Fruit fly (Drosophila melanogaster) whole organism, embryonic: ENCODE data around the gene Rip11.

Experiments used
- Atf6 ChIP-seq: fragments of 200-800 bp; sonication (Bioruptor generic); IDR thresholded peaks from 2 replicates; pipeline ENCODE4 v1.3.6; 2022; ENCODE audit warnings: missing biosample characterization, missing genetic modification characterization
- Blimp-1 ChIP-seq: fragments of 200-800 bp; sonication (Bioruptor generic); optimal IDR thresholded peaks from 3 replicates; lab custom pipeline; 2018; ENCODE audit warnings: missing biosample characterization, missing genetic modification characterization, mild to moderate bottlenecking, moderate library complexity, missing genetic modification reagents
- BtbVII ChIP-seq: fragments of 200-800 bp; sonication (Bioruptor generic); optimal IDR thresholded peaks from 3 replicates; lab custom pipeline; 2017; ENCODE audit warnings: missing biosample characterization, mild to moderate bottlenecking, missing genetic modification characterization
- CG10366 ChIP-seq: fragments of 200-800 bp; sonication (Bioruptor generic); IDR thresholded peaks from 2 replicates; pipeline ENCODE4 v1.3.6; 2022; ENCODE audit warnings: missing biosample characterization, missing genetic modification characterization
- CG11247 ChIP-seq: fragments of 200-800 bp; sonication (Bioruptor generic); IDR thresholded peaks from 2 replicates; pipeline ENCODE4 v1.3.6; 2022; ENCODE audit warnings: missing biosample characterization, missing genetic modification characterization
- CG11695 ChIP-seq: fragments of 200-800 bp; sonication (Bioruptor generic); IDR thresholded peaks from 3 replicates; pipeline ENCODE4 v1.3.6; 2022; ENCODE audit warnings: missing biosample characterization, missing genetic modification characterization
- CG12299 ChIP-seq: fragments of 200-800 bp; sonication (Bioruptor generic); optimal IDR thresholded peaks from 2 replicates; lab custom pipeline; 2018; ENCODE audit warnings: missing biosample characterization, mild to moderate bottlenecking, missing genetic modification characterization
- CG12744 ChIP-seq: fragments of 200-800 bp; sonication (Bioruptor generic); optimal IDR thresholded peaks from 2 replicates; lab custom pipeline; 2016; ENCODE audit warnings: missing biosample characterization, missing genetic modification characterization
- CG15073 ChIP-seq: fragments of 200-800 bp; sonication (Bioruptor generic); optimal IDR thresholded peaks from 2 replicates; lab custom pipeline; 2016; ENCODE audit warnings: missing biosample characterization, missing genetic modification characterization
- CG1529 ChIP-seq: fragments of 200-800 bp; sonication (Bioruptor generic); optimal IDR thresholded peaks from 3 replicates; lab custom pipeline; 2018; ENCODE audit warnings: missing biosample characterization, missing genetic modification characterization
- CG15601 ChIP-seq: fragments of 200-800 bp; sonication (Bioruptor generic); optimal IDR thresholded peaks from 3 replicates; lab custom pipeline; 2019; ENCODE audit warnings: missing biosample characterization, mild to moderate bottlenecking, missing genetic modification characterization, moderate library complexity
- CG1603 ChIP-seq: fragments of 200-800 bp; sonication (Bioruptor generic); optimal IDR thresholded peaks from 2 replicates; lab custom pipeline; 2019; ENCODE audit warnings: missing biosample characterization, mild to moderate bottlenecking, missing genetic modification characterization, moderate library complexity
- CG17361 ChIP-seq: fragments of 200-800 bp; sonication (Bioruptor generic); IDR thresholded peaks from 3 replicates; pipeline ENCODE4 v1.3.6; 2022; ENCODE audit warnings: missing biosample characterization, missing genetic modification characterization
- CG17385 ChIP-seq: fragments of 200-800 bp; sonication (Bioruptor generic); optimal IDR thresholded peaks from 3 replicates; lab custom pipeline; 2018; ENCODE audit warnings: missing biosample characterization, mild to moderate bottlenecking, missing genetic modification characterization
- CG17568 ChIP-seq: fragments of 200-800 bp; sonication (Bioruptor generic); optimal IDR thresholded peaks from 2 replicates; lab custom pipeline; 2018; ENCODE audit warnings: missing biosample characterization, mild to moderate bottlenecking, missing genetic modification characterization, moderate library complexity
- CG3163 ChIP-seq: fragments of 200-800 bp; sonication (Bioruptor generic); optimal IDR thresholded peaks from 3 replicates; lab custom pipeline; 2016; ENCODE audit warnings: missing biosample characterization, missing genetic modification characterization
- CG4854 ChIP-seq: fragments of 200-800 bp; sonication (Bioruptor generic); optimal IDR thresholded peaks from 2 replicates; lab custom pipeline; 2016; ENCODE audit warnings: missing biosample characterization, missing genetic modification characterization, inconsistent platforms
- CG7928 ChIP-seq: fragments of 200-800 bp; sonication (Bioruptor generic); optimal IDR thresholded peaks from 2 replicates; lab custom pipeline; 2017; ENCODE audit warnings: missing biosample characterization, mild to moderate bottlenecking, missing genetic modification characterization
- CG9876 ChIP-seq: fragments of 200-800 bp; sonication (Bioruptor generic); optimal IDR thresholded peaks from 2 replicates; lab custom pipeline; 2016; ENCODE audit warnings: missing biosample characterization, missing genetic modification characterization
- D19A ChIP-seq: fragments of 200-800 bp; optimal IDR thresholded peaks from 3 replicates; lab custom pipeline; 2019; ENCODE audit warnings: missing biosample characterization, mild to moderate bottlenecking, missing genetic modification characterization, moderate library complexity
- E2f2 ChIP-seq: fragments of 200-800 bp; sonication (Bioruptor generic); IDR thresholded peaks from 2 replicates; pipeline ENCODE4 v1.3.6; 2022; ENCODE audit warnings: missing biosample characterization, missing genetic modification characterization
- HLH4C ChIP-seq: fragments of 200-800 bp; sonication (Bioruptor generic); IDR thresholded peaks from 3 replicates; pipeline ENCODE4 v1.3.6; 2022; ENCODE audit warnings: missing biosample characterization, missing genetic modification characterization; ENCODE audit not compliant: partially characterized antibody
- HLH54F ChIP-seq: fragments of 200-800 bp; sonication (Bioruptor generic); optimal IDR thresholded peaks from 3 replicates; lab custom pipeline; 2016; ENCODE audit warnings: missing biosample characterization, missing genetic modification characterization
- MBD-R2 ChIP-seq: fragments of 200-800 bp; sonication (Bioruptor generic); IDR thresholded peaks from 2 replicates; pipeline ENCODE4 v1.3.6; 2022; ENCODE audit warnings: missing biosample characterization, missing genetic modification characterization
- NfI ChIP-seq: fragments of 200-800 bp; sonication (Bioruptor generic); optimal IDR thresholded peaks from 3 replicates; lab custom pipeline; 2018; ENCODE audit warnings: missing biosample characterization, mild to moderate bottlenecking, missing genetic modification characterization, moderate library complexity
- Optix ChIP-seq: fragments of 200-800 bp; sonication (Bioruptor generic); IDR thresholded peaks from 3 replicates; pipeline ENCODE4 v1.3.6; 2022; ENCODE audit warnings: missing biosample characterization, missing genetic modification characterization
- Scr ChIP-seq: fragments of 200-800 bp; sonication (Bioruptor generic); IDR thresholded peaks from 2 replicates; pipeline ENCODE4 v1.3.6; 2022; ENCODE audit warnings: missing biosample characterization, missing genetic modification characterization; ENCODE audit not compliant: partially characterized antibody
- Spps ChIP-seq: fragments of 200-800 bp; sonication (Bioruptor generic); optimal IDR thresholded peaks from 2 replicates; lab custom pipeline; 2018; ENCODE audit warnings: missing biosample characterization, mild to moderate bottlenecking, missing genetic modification characterization
- Sry-δ ChIP-seq: fragments of 200-800 bp; sonication (Bioruptor generic); optimal IDR thresholded peaks from 2 replicates; lab custom pipeline; 2016; ENCODE audit warnings: missing biosample characterization, missing genetic modification characterization
- Trl ChIP-seq, 3 experiments: fragments of >200 bp in 2 of 3; fragments of 200-800 bp in 1 of 3; sonication (Bioruptor generic) in 1 of 3; optimal IDR thresholded peaks; 2 replicates in 1 of 3; 3 replicates in 2 of 3; lab custom pipeline; 2016 to 2017; ENCODE audit warnings: missing biosample characterization in 1 of 3, missing genetic modification characterization in 1 of 3
- Xrp1 ChIP-seq: fragments of 200-800 bp; sonication (Bioruptor generic); IDR thresholded peaks from 2 replicates; pipeline ENCODE4 v1.3.6; 2022; ENCODE audit warnings: missing biosample characterization, missing genetic modification characterization
- az2 ChIP-seq: fragments of 200-800 bp; sonication (Bioruptor generic); optimal IDR thresholded peaks from 3 replicates; lab custom pipeline; 2016; ENCODE audit warnings: missing biosample characterization, missing genetic modification characterization
- bsh ChIP-seq, 2 experiments: fragments of 200-800 bp; sonication (Bioruptor generic); optimal IDR thresholded peaks; 2 replicates each; lab custom pipeline; 2017 to 2018; ENCODE audit warnings: mild to moderate bottlenecking in 2 of 2, missing biosample characterization in 2 of 2, missing genetic modification characterization in 2 of 2, moderate library complexity in 1 of 2
- cas ChIP-seq: fragments of 200-800 bp; sonication (Bioruptor generic); IDR thresholded peaks from 2 replicates; pipeline ENCODE4 v1.3.6; 2022; ENCODE audit warnings: missing biosample characterization, missing genetic modification characterization
- croc ChIP-seq: fragments of 200-800 bp; sonication (Bioruptor generic); conservative IDR thresholded peaks from 3 replicates; pipeline ENCODE4 v1.3.6; 2022; ENCODE audit warnings: missing biosample characterization, missing genetic modification characterization
- crol ChIP-seq: fragments of 200-800 bp; sonication (Bioruptor generic); IDR thresholded peaks from 2 replicates; pipeline ENCODE4 v1.3.6; 2022; ENCODE audit warnings: missing biosample characterization, missing genetic modification characterization
- dmrt99B ChIP-seq: fragments of 200-800 bp; sonication (Bioruptor generic); optimal IDR thresholded peaks from 2 replicates; lab custom pipeline; 2018; ENCODE audit warnings: missing biosample characterization, mild to moderate bottlenecking, missing genetic modification characterization, moderate library complexity
- exex ChIP-seq: fragments of 200-800 bp; sonication (Bioruptor generic); optimal IDR thresholded peaks from 4 replicates; lab custom pipeline; 2018; ENCODE audit warnings: missing biosample characterization, mild to moderate bottlenecking, missing genetic modification characterization, moderate library complexity
- hbn ChIP-seq: fragments of 200-800 bp; sonication (Bioruptor generic); IDR thresholded peaks from 2 replicates; pipeline ENCODE4 v1.3.6; 2022; ENCODE audit warnings: missing biosample characterization, missing genetic modification characterization; ENCODE audit not compliant: partially characterized antibody
- hkb ChIP-seq, 2 experiments: fragments of 200-800 bp in 1 of 2; fragments of >200 bp in 1 of 2; sonication (Bioruptor generic) in 1 of 2; IDR thresholded peaks in 1 of 2; optimal IDR thresholded peaks in 1 of 2; 2 replicates each; pipeline versions ENCODE4 v1.3.6 to Lab custom; 2017 to 2022; ENCODE audit warnings: missing biosample characterization in 1 of 2, missing genetic modification characterization in 1 of 2
- kay ChIP-seq: fragments of 200-800 bp; sonication (Bioruptor generic); optimal IDR thresholded peaks from 2 replicates; lab custom pipeline; 2016; ENCODE audit warnings: missing biosample characterization, missing genetic modification characterization
- lmd ChIP-seq: fragments of 200-800 bp; sonication (Bioruptor generic); IDR thresholded peaks from 2 replicates; pipeline ENCODE4 v1.3.6; 2022; ENCODE audit warnings: missing biosample characterization, missing genetic modification characterization
- nmo ChIP-seq: fragments of 200-800 bp; sonication (Bioruptor generic); optimal IDR thresholded peaks from 2 replicates; lab custom pipeline; 2018; ENCODE audit warnings: missing biosample characterization, mild to moderate bottlenecking, missing genetic modification characterization, moderate library complexity
- slp2 ChIP-seq: fragments of 200-800 bp; sonication (Bioruptor generic); optimal IDR thresholded peaks from 2 replicates; lab custom pipeline; 2016; ENCODE audit warnings: missing biosample characterization, missing genetic modification characterization
- tin ChIP-seq: fragments of 200-800 bp; sonication (Bioruptor generic); optimal IDR thresholded peaks from 3 replicates; lab custom pipeline; 2016; ENCODE audit warnings: missing biosample characterization, missing genetic modification characterization
- trem ChIP-seq: fragments of 200-800 bp; optimal IDR thresholded peaks from 3 replicates; lab custom pipeline; 2019; ENCODE audit warnings: missing biosample characterization, mild to moderate bottlenecking, missing genetic modification characterization, moderate library complexity
- tup ChIP-seq: fragments of 200-800 bp; sonication (Bioruptor generic); optimal IDR thresholded peaks from 2 replicates; lab custom pipeline; 2016; ENCODE audit warnings: missing biosample characterization, mild to moderate bottlenecking, missing genetic modification characterization, moderate library complexity
- zen2 ChIP-seq: fragments of 200-800 bp; sonication (Bioruptor generic); IDR thresholded peaks from 3 replicates; pipeline ENCODE4 v1.3.6; 2022; ENCODE audit warnings: missing biosample characterization, missing genetic modification characterization; ENCODE audit not compliant: partially characterized antibody

Gene Rip11

dm6 chrX:18646855-18647699 is at the start of gene Rip11:
Gene Rip11 (minus strand): TSS chrX:18647648.
- TF ChIP-seq CG17385 (GFP tag; lab: Kevin White, UChicago): peak; percentile 76
- TF ChIP-seq CG10366 (GFP tag; lab: Robert Waterston, UW): peak; percentile 88
- no peak for TF ChIP-seq Sry-δ
- TF ChIP-seq D19A (tag; lab: Kevin White, UChicago): no peak
- peak in 1 of 2 experiments; percentile 64 for TF ChIP-seq bsh (GFP tag; optimal IDR thresholded peaks at IDR 0.05; lab: Kevin White, UChicago)
- TF ChIP-seq CG1603 (tag; lab: Kevin White, UChicago): no peak
- TF ChIP-seq cas (GFP tag; lab: Robert Waterston, UW): no peak
- TF ChIP-seq NfI: peak; percentile 3
- no peak for TF ChIP-seq trem (tag; lab: Kevin White, UChicago)
- no peak for TF ChIP-seq CG1529 (GFP tag; lab: Kevin White, UChicago)
- TF ChIP-seq az2 (GFP tag; lab: Kevin White, UChicago): peak; percentile 24
- peak in 1 of 2 experiments; percentile 35 for TF ChIP-seq Trl (optimal IDR thresholded peaks at IDR 0.05; lab: Kevin White, UChicago)
- peak; percentile 7 for TF ChIP-seq Trl (GFP tag; optimal IDR thresholded peaks at IDR 0.05; lab: Kevin White, UChicago)
- TF ChIP-seq nmo (GFP tag; lab: Kevin White, UChicago): no peak
- peak; percentile 52; the same call in 1 of the 2 replicates for TF ChIP-seq Xrp1 (GFP tag; lab: Robert Waterston, UW)
- TF ChIP-seq HLH4C: no peak
- peak; percentile 39; the same call in 1 of the 3 replicates for TF ChIP-seq CG11695 (GFP tag; lab: Robert Waterston, UW)
- peak; percentile 51 for TF ChIP-seq BtbVII (GFP tag; lab: Kevin White, UChicago)
- TF ChIP-seq CG15601 (tag; lab: Kevin White, UChicago): no peak
- 0 out of 2 replicates have a peak, but pooled peaks have one; percentile 12 for TF ChIP-seq hbn (GFP tag; lab: Robert Waterston, UW)
- no peak for TF ChIP-seq CG12299 (tag; lab: Kevin White, UChicago)
- TF ChIP-seq Atf6 (GFP tag; lab: Robert Waterston, UW): no peak; the same call in 1 of the 2 replicates
- TF ChIP-seq crol (GFP tag; lab: Robert Waterston, UW): peak; percentile 85
- peak; percentile 8 for TF ChIP-seq CG3163
- TF ChIP-seq tup (GFP tag; lab: Kevin White, UChicago): no peak
- no peak for TF ChIP-seq exex (tag; lab: Kevin White, UChicago)
- no peak for TF ChIP-seq kay (GFP tag; lab: Kevin White, UChicago)
- no peak for TF ChIP-seq slp2 (GFP tag; lab: Kevin White, UChicago)
- no peak for TF ChIP-seq CG4854
- no peak for TF ChIP-seq Scr (GFP tag; lab: Robert Waterston, UW)
- peak; percentile 25 for TF ChIP-seq tin (GFP tag; lab: Kevin White, UChicago)
- TF ChIP-seq CG15073 (GFP tag; lab: Kevin White, UChicago): no peak
- TF ChIP-seq CG9876: no peak
- TF ChIP-seq croc (GFP tag; lab: Robert Waterston, UW): no peak
- no peak for TF ChIP-seq dmrt99B (tag; lab: Kevin White, UChicago)
- peak; percentile 21; the same call in 1 of the 2 replicates for TF ChIP-seq E2f2 (GFP tag; lab: Robert Waterston, UW)
- TF ChIP-seq MBD-R2 (GFP tag; lab: Robert Waterston, UW): peak; percentile 15
- TF ChIP-seq CG17361 (GFP tag; lab: Robert Waterston, UW): no peak
- TF ChIP-seq CG17568 (GFP tag; lab: Kevin White, UChicago): no peak
- TF ChIP-seq CG11247 (GFP tag; lab: Robert Waterston, UW): no peak
- no peak for TF ChIP-seq CG12744 (GFP tag; lab: Kevin White, UChicago)
- no peak for TF ChIP-seq Optix (GFP tag; lab: Robert Waterston, UW)
- TF ChIP-seq HLH54F (GFP tag; lab: Kevin White, UChicago): no peak
- no peak for TF ChIP-seq CG7928 (GFP tag; lab: Kevin White, UChicago)
- no peak for TF ChIP-seq Spps (tag; lab: Kevin White, UChicago)
- TF ChIP-seq hkb (optimal IDR thresholded peaks at IDR 0.05; lab: Kevin White, UChicago): no peak
- peak; percentile 41; the same call in 1 of the 2 replicates for TF ChIP-seq hkb (GFP tag; IDR thresholded peaks at IDR 0.05; lab: Robert Waterston, UW)
- TF ChIP-seq zen2 (GFP tag; lab: Robert Waterston, UW): no peak
- peak; percentile 52 for TF ChIP-seq Blimp-1 (GFP tag; lab: Kevin White, UChicago)
- TF ChIP-seq lmd (GFP tag; lab: Robert Waterston, UW): no peak; the same call in 1 of the 2 replicates
